Worm (Caenorhabditis elegans): ENCODE results near the gene ZK622.5.

ZK622.5 gene

ce11 chrII:5289142-5289541, at the start of gene ZK622.5:
TSS of gene ZK622.5 (plus strand) at chrII:5289442.
- no peak for TF ChIP-seq C17E4.6 (GFP tag; IDR thresholded peaks at IDR 0.05)
- TF ChIP-seq hsf-1 (GFP tag; IDR thresholded peaks at IDR 0.05): no peak
- no peak for TF ChIP-seq sdz-38 (tag; optimal IDR thresholded peaks at IDR 0.05)
- TF ChIP-seq bed-1 (GFP tag; IDR thresholded peaks at IDR 0.05): no peak
- TF ChIP-seq somi-1 (GFP tag; optimal IDR thresholded peaks at IDR 0.05): no peak
- TF ChIP-seq madf-8 (GFP tag; conservative IDR thresholded peaks at IDR 0.05): no peak
- no peak for TF ChIP-seq gei-17 (GFP tag; optimal IDR thresholded peaks at IDR 0.05)
- TF ChIP-seq ztf-25 (GFP tag; IDR thresholded peaks at IDR 0.05): no peak
- TF ChIP-seq ceh-40 (GFP tag; IDR thresholded peaks at IDR 0.05): no peak
- TF ChIP-seq tbp1 (GFP tag; optimal IDR thresholded peaks at IDR 0.05): no peak
- TF ChIP-seq Y95B8A.8 (GFP tag; IDR thresholded peaks at IDR 0.05): no peak
- TF ChIP-seq ceh-91 (GFP tag; IDR thresholded peaks at IDR 0.05): no peak
- no peak for TF ChIP-seq cebp-2 (GFP tag; IDR thresholded peaks at IDR 0.05)
- no peak for TF ChIP-seq ztf-26 (tag; optimal IDR thresholded peaks at IDR 0.05)

- TF ChIP-seq tbx-9 (tag; optimal IDR thresholded peaks at IDR 0.05; ENCODE audit: borderline replicate concordance) (no peak), fkh-3 (tag; optimal IDR thresholded peaks at IDR 0.05) (no peak), sea-2 (GFP tag; IDR thresholded peaks at IDR 0.05) (no peak)
Measured at ce11 chrII:5241560-5241959, 47.7 kb upstream of the ZK622.5 start, which contains the start of gene T16D1.1. TSS of gene T16D1.1 (minus strand) at chrII:5241660.

ce11 chrII:5246791-5247361, 42.4 kb upstream of the ZK622.5 start, which contains the start of gene ptr-6:
TSS of gene ptr-6 (minus strand) at chrII:5246837.
- TF ChIP-seq lsl-1 (GFP tag; optimal IDR thresholded peaks at IDR 0.05): no peak
- no peak for TF ChIP-seq madf-8 (GFP tag; conservative IDR thresholded peaks at IDR 0.05)
- TF ChIP-seq Y95B8A.8 (GFP tag; IDR thresholded peaks at IDR 0.05): no peak

- TF ChIP-seq ceh-79 (tag; optimal IDR thresholded peaks at IDR 0.05) (no peak), tbx-9 (tag; optimal IDR thresholded peaks at IDR 0.05; ENCODE audit: borderline replicate concordance) (no peak), ceh-100 (GFP tag; IDR thresholded peaks at IDR 0.05) (no peak), snpc-3.4 (tag; optimal IDR thresholded peaks at IDR 0.05) (no peak), ZK185.1 (tag; optimal IDR thresholded peaks at IDR 0.05; ENCODE audit: poor library complexity, severe bottlenecking) (no peak), ztf-22 (GFP tag; optimal IDR thresholded peaks at IDR 0.05) (no peak), fkh-3 (tag; optimal IDR thresholded peaks at IDR 0.05) (no peak)
Measured at ce11 chrII:5255435-5255834, 33.8 kb upstream of the ZK622.5 start, which contains the start of gene frpr-4. TSS of gene frpr-4 (minus strand) at chrII:5255535.

- TF ChIP-seq mes-4 (tag; optimal IDR thresholded peaks at IDR 0.05): no peak
Measured at ce11 chrII:5264650-5265049, 24.6 kb upstream of the ZK622.5 start.

- no peak for TF ChIP-seq B0261.1 (tag; optimal IDR thresholded peaks at IDR 0.05)
- no peak for TF ChIP-seq pha-4 (tag; optimal IDR thresholded peaks at IDR 0.05)
- TF ChIP-seq xnd-1 (tag; optimal IDR thresholded peaks at IDR 0.05): no peak
- no peak for TF ChIP-seq ceh-40 (GFP tag; IDR thresholded peaks at IDR 0.05)
- no peak for TF ChIP-seq nfya-1 (tag; optimal IDR thresholded peaks at IDR 0.05; ENCODE audit: borderline replicate concordance, insufficient read depth)
- TF ChIP-seq unc-62 (GFP tag; optimal IDR thresholded peaks at IDR 0.05): no peak
- no peak for TF ChIP-seq tbp1 (GFP tag; optimal IDR thresholded peaks at IDR 0.05)
- no peak for TF ChIP-seq unc-130 (GFP tag; optimal IDR thresholded peaks at IDR 0.05)
- no peak for TF ChIP-seq snpc-1.3 (tag; optimal IDR thresholded peaks at IDR 0.05; ENCODE audit: insufficient read depth)
- no peak for TF ChIP-seq nhr-80 (tag; optimal IDR thresholded peaks at IDR 0.05)
- no peak for TF ChIP-seq F57A8.1 (GFP tag; optimal IDR thresholded peaks at IDR 0.05)
Measured at ce11 chrII:5268977-5269376, 20.3 kb upstream of the ZK622.5 start.

Data from whole organism, young adult.